Worm (Caenorhabditis elegans): ENCODE data around the gene lsy-2.

DNA sequence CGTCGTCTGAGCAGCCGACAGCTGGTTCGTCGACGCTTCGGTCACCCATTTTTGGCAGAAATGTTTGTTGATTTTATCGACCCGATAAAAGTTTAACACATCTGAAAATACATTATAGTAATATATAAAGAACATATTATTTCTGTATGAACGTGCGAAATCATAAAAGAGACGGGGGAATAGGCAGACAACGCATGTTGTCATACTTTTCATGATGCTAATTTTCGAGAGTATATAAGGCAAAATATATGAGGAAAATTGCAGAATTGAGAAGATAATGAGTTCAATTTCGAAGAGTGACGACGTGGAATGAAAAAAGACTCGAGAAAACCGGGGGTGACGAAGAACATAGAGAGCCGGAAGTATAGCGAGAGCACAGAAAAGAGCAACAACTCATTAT, 40.6 kb downstream of the lsy-2 start, which contains the start of gene F53B1.8:
- TF ChIP-seq ama-1 (optimal IDR thresholded peaks at IDR 0.05) = no peak
- TF ChIP-seq nhr-237 (tag; optimal IDR thresholded peaks at IDR 0.05) = no peak
- TF ChIP-seq ceh-82 (tag; optimal IDR thresholded peaks at IDR 0.05) = no peak
- no peak for TF ChIP-seq tbx-2 (tag; optimal IDR thresholded peaks at IDR 0.05)
